Worm (Caenorhabditis elegans): ENCODE results near the gene immt-2.

The immt-2 gene

ce11 chrV:16784806-16785205 lies 4.3 kb upstream of the immt-2 start:
- no peak for TF ChIP-seq dpl-1 (GFP tag; optimal IDR thresholded peaks at IDR 0.05)
- no peak for TF ChIP-seq nhr-25 (tag; optimal IDR thresholded peaks at IDR 0.05; ENCODE audit: borderline replicate concordance, insufficient read depth)
- peak; percentile 85 for TF ChIP-seq set-16 (GFP tag; IDR thresholded peaks at IDR 0.05)

- TF ChIP-seq zfp-3 (GFP tag; conservative IDR thresholded peaks at IDR 0.05) (no peak), ZK546.5 (tag; optimal IDR thresholded peaks at IDR 0.05) (no peak), duxl-1 (tag; optimal IDR thresholded peaks at IDR 0.05; ENCODE audit: poor library complexity) (no peak), saeg-2 (GFP tag; IDR thresholded peaks at IDR 0.05) (no peak), unc-62 (GFP tag; optimal IDR thresholded peaks at IDR 0.05 in 1 of 2) (peak in 1 of 2 experiments; percentile 21), unc-62 (tag; optimal IDR thresholded peaks at IDR 0.05) (no peak), aha-1 (tag) (peak; percentile 57)
These were observed 3.1 kb upstream of the immt-2 start for ce11 chrV:16786012-16786411.

- TF ChIP-seq snpc-4 (tag; optimal IDR thresholded peaks at IDR 0.05) (no peak), set-16 (GFP tag; IDR thresholded peaks at IDR 0.05) (peak; percentile 82)
These were observed 3.6 kb downstream of the immt-2 start for ce11 chrV:16792717-16793116.

- TF ChIP-seq unc-130 (GFP tag; optimal IDR thresholded peaks at IDR 0.05) (peak; percentile 42), snpc-4 (tag; optimal IDR thresholded peaks at IDR 0.05) (no peak), R02D3.7 (tag; optimal IDR thresholded peaks at IDR 0.05) (peak; percentile 12), T20F7.1 (GFP tag; optimal IDR thresholded peaks at IDR 0.05) (no peak)
These were observed 4.2 kb downstream of the immt-2 start for ce11 chrV:16793312-16793711.

DNA sequence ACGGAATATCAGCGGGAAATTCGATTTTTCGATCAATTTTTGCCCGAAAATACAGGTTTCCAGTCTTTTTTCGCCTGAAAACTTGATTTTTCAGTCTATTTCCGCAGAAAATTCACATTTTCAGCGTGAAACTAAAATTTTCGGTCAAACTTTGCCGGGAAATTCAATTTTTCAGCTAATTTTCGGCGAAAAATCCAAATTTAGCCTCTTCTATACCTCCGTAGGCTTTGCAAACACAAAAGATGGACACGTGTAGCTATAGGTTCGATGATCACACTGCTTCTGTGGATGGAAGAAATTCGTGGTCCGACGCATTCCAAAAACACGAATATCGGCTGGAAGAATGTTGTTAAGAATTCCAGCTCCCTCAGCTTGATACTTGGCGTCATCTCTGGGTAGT lies 5.0 kb downstream of the immt-2 start:
- TF ChIP-seq unc-62 (GFP tag; optimal IDR thresholded peaks at IDR 0.05 in 1 of 2) (peak in 1 of 2 experiments; percentile 93), unc-62 (tag; optimal IDR thresholded peaks at IDR 0.05) (no peak), ztf-7 (tag; optimal IDR thresholded peaks at IDR 0.05) (no peak)

DNA sequence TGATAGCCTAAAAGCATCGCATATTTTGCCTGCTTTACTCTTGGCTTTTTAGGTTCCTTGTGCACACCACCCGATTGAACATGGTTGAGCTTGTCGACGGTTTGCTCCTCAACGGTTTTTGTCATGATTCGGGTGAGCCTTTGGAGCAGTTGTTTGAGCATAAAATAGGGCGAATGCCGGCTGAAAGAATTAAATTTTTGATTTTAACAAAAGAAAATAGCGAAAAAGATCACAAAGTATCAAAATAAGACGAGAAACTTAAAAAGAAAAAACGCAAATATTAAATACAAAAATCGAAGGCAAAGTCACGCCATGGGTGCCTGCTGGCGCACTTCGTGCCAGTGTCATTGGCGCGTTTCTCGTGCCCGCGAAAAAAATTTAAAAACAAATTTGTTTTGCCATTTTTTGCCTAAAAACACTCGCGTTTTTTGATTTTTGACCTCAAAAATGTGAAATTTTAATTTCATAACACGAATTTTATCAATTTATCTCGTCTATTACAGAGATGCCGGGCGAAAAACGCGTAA lies 5.8 kb downstream of the immt-2 start, which contains the start of the genes ctps-1 and pus-1:
ctps-1 (plus strand) TSS at position 51 of the 527 bp plus-strand sequence.
pus-1 (minus strand) TSS at position 125 of the 527 bp plus-strand sequence.
- peak; percentile 75 for TF ChIP-seq duxl-1 (tag; optimal IDR thresholded peaks at IDR 0.05; ENCODE audit: poor library complexity)
- no peak for TF ChIP-seq ces-1 (GFP tag; optimal IDR thresholded peaks at IDR 0.05)
- no peak for TF ChIP-seq zfp-2 (tag; optimal IDR thresholded peaks at IDR 0.05)
- TF ChIP-seq cey-2 (tag; optimal IDR thresholded peaks at IDR 0.05; ENCODE audit: borderline replicate concordance, insufficient read depth) = no peak
- no peak for TF ChIP-seq lin-15B (tag; optimal IDR thresholded peaks at IDR 0.05)
- no peak for TF ChIP-seq ZK337.2 (GFP tag; IDR thresholded peaks at IDR 0.05)
- no peak for TF ChIP-seq ctbp-1 (GFP tag; IDR thresholded peaks at IDR 0.05)
- TF ChIP-seq egl-27 (tag; optimal IDR thresholded peaks at IDR 0.05) = no peak
- TF ChIP-seq dmd-6 (GFP tag; IDR thresholded peaks at IDR 0.05) = peak; percentile 43
- TF ChIP-seq nhr-41 (GFP tag; IDR thresholded peaks at IDR 0.05) = no peak
- no peak for TF ChIP-seq zip-11 (GFP tag; IDR thresholded peaks at IDR 0.05)
- TF ChIP-seq tag-97 (GFP tag; IDR thresholded peaks at IDR 0.05) = no peak
- no peak for TF ChIP-seq php-3 (GFP tag; IDR thresholded peaks at IDR 0.05)
- TF ChIP-seq ztf-11 (tag; optimal IDR thresholded peaks at IDR 0.05) = no peak
- TF ChIP-seq lin-38 (GFP tag; IDR thresholded peaks at IDR 0.05) = peak; percentile 75
- no peak for TF ChIP-seq egl-43 (GFP tag; IDR thresholded peaks at IDR 0.05)
- TF ChIP-seq dpl-1 (GFP tag; optimal IDR thresholded peaks at IDR 0.05) = peak; percentile 78
- TF ChIP-seq nhr-11 (tag; optimal IDR thresholded peaks at IDR 0.05) = no peak
- TF ChIP-seq lim-7 (GFP tag; IDR thresholded peaks at IDR 0.05) = no peak
- TF ChIP-seq daf-16 (GFP tag; optimal IDR thresholded peaks at IDR 0.05) = peak in 1 of 2 experiments; percentile 31
- peak; percentile 66 for TF ChIP-seq daf-16 (tag; optimal IDR thresholded peaks at IDR 0.05)
- TF ChIP-seq sdz-12 (GFP tag; optimal IDR thresholded peaks at IDR 0.05) = no peak
- TF ChIP-seq Y105C5A.15 (GFP tag; IDR thresholded peaks at IDR 0.05) = no peak
- TF ChIP-seq jun-1 (tag; optimal IDR thresholded peaks at IDR 0.05) = no peak
- no peak for TF ChIP-seq attf-4 (tag; optimal IDR thresholded peaks at IDR 0.05)
- no peak for TF ChIP-seq zip-2 (tag; optimal IDR thresholded peaks at IDR 0.05)
- no peak for TF ChIP-seq zag-1 (tag; optimal IDR thresholded peaks at IDR 0.05)
- peak; percentile 53 for TF ChIP-seq nhr-6 (tag; optimal IDR thresholded peaks at IDR 0.05)
- no peak for TF ChIP-seq arid-1 (GFP tag; conservative IDR thresholded peaks at IDR 0.05)
- TF ChIP-seq mep-1 (tag; optimal IDR thresholded peaks at IDR 0.05) = peak; percentile 68

All from whole organism, L4 larva.